Worm (Caenorhabditis elegans): Measurements from ENCODE around the gene tbc-12.

DNA sequence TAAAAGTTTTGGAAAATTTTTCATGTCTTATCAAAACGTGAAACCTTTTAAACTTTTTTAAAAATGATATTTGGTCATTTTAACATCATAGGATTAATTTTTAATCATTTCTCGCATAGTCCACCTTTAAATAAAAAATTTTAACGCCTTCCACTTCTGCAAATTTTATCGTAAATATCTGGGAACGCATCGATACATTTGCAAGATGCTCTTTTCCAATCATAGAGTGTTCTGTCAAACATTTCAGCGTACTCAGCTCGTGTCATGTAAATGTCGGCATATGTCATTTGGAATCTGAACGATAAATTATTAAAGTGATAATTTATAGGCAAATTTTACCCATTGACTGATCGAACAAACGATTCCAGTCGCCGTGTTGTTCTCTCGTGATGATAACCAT, 27.7 kb upstream of the tbc-12 start, which contains the start of gene F52H2.5:
- no peak for TF ChIP-seq ztf-29 (GFP tag; IDR thresholded peaks at IDR 0.05)
- no peak for TF ChIP-seq flt-1 (GFP tag; IDR thresholded peaks at IDR 0.05)
- no peak for TF ChIP-seq klf-2 (GFP tag; conservative IDR thresholded peaks at IDR 0.05)
- no peak for TF ChIP-seq med-1 (GFP tag; optimal IDR thresholded peaks at IDR 0.05; ENCODE audit: insufficient read depth)
- no peak for TF ChIP-seq T22C8.4 (GFP tag; IDR thresholded peaks at IDR 0.05)

Measured in whole organism, midembryonic.